Worm (Caenorhabditis elegans) whole organism, L4 larva: ENCODE measurements around the gene nhr-141.

Experiments
- R02D3.7 ChIP-seq: fragments of 150-350 bp; sonication (generic microtip); optimal IDR thresholded peaks from 3 replicates; lab custom pipeline; 2014; ENCODE audit warnings: missing biosample characterization, missing genetic modification characterization
- Y48G9A.11 ChIP-seq: fragments of 200-800 bp; sonication (Bioruptor generic); IDR thresholded peaks from 2 replicates; pipeline ENCODE4 v1.3.6; 2022; ENCODE audit warnings: missing genetic modification reagents, missing genetic modification characterization, missing compliant biosample characterization
- Y75B8A.6 ChIP-seq: fragments of 200-800 bp; sonication (Bioruptor generic); IDR thresholded peaks from 2 replicates; pipeline ENCODE4 v1.3.6; 2022; ENCODE audit warnings: missing genetic modification reagents, missing genetic modification characterization, missing compliant biosample characterization
- ZK337.2 ChIP-seq: fragments of 200-800 bp; sonication (Bioruptor generic); IDR thresholded peaks from 2 replicates; pipeline ENCODE4 v1.3.6; 2022; ENCODE audit warnings: missing genetic modification reagents, missing genetic modification characterization, missing compliant biosample characterization
- ZK546.5 ChIP-seq, 2 experiments: sonication (generic microtip); optimal IDR thresholded peaks; 2 replicates each; lab custom pipeline; 2017; ENCODE audit warnings: missing biosample characterization in 2 of 2, missing genetic modification characterization in 2 of 2
- aha-1 ChIP-seq: fragments of 150-350 bp; peaks from one replicate; lab custom pipeline; 2014; ENCODE audit warnings: missing biosample characterization, missing genetic modification characterization
- aly-2 ChIP-seq: sonication (generic microtip); optimal IDR thresholded peaks from 2 replicates; lab custom pipeline; 2018; ENCODE audit warnings: missing biosample characterization, missing genetic modification characterization
- arid-1 ChIP-seq: fragments of 200-800 bp; sonication (Bioruptor generic); conservative IDR thresholded peaks from 2 replicates; pipeline ENCODE4 v1.3.6; 2022; ENCODE audit warnings: missing genetic modification reagents, missing genetic modification characterization, missing compliant biosample characterization
- ceh-28 ChIP-seq: fragments of 150-350 bp; optimal IDR thresholded peaks from 2 replicates; lab custom pipeline; 2014; ENCODE audit warnings: missing biosample characterization, missing genetic modification reagents, missing genetic modification characterization
- ceh-32 ChIP-seq: sonication (generic microtip); optimal IDR thresholded peaks from 2 replicates; lab custom pipeline; 2016; ENCODE audit warnings: mild to moderate bottlenecking, missing genetic modification characterization, missing compliant biosample characterization; ENCODE audit not compliant: poor library complexity
- ceh-82 ChIP-seq: sonication (generic microtip); optimal IDR thresholded peaks from 2 replicates; lab custom pipeline; 2017; ENCODE audit warnings: missing biosample characterization, missing genetic modification characterization
- ctbp-1 ChIP-seq: fragments of 200-800 bp; sonication (Bioruptor generic); IDR thresholded peaks from 2 replicates; pipeline ENCODE4 v1.3.6; 2022; ENCODE audit warnings: missing genetic modification reagents, missing genetic modification characterization, missing compliant biosample characterization
- daf-12 ChIP-seq: fragments of 150-350 bp; optimal IDR thresholded peaks from 2 replicates; lab custom pipeline; 2014; ENCODE audit warnings: missing biosample characterization, missing genetic modification reagents, missing genetic modification characterization
- daf-16 ChIP-seq, 3 experiments: sonication (generic microtip); optimal IDR thresholded peaks; 2 replicates each; lab custom pipeline; 2016 to 2017; ENCODE audit warnings: missing genetic modification characterization in 3 of 3, missing genetic modification reagents in 3 of 3, mild to moderate bottlenecking in 2 of 3, missing compliant biosample characterization in 2 of 3, missing biosample characterization in 1 of 3, moderate library complexity in 1 of 3
- daf-19 ChIP-seq: fragments of 200-800 bp; sonication (Bioruptor generic); conservative IDR thresholded peaks from 2 replicates; pipeline ENCODE4 v1.3.6; 2022; ENCODE audit warnings: missing genetic modification characterization, missing compliant biosample characterization
- dpl-1 ChIP-seq: fragments of 150-350 bp; optimal IDR thresholded peaks from 2 replicates; lab custom pipeline; 2014; ENCODE audit warnings: missing biosample characterization, missing genetic modification reagents, missing genetic modification characterization
- duxl-1 ChIP-seq: sonication (generic microtip); optimal IDR thresholded peaks from 2 replicates; lab custom pipeline; 2016; ENCODE audit warnings: mild to moderate bottlenecking, missing genetic modification characterization, moderate library complexity, missing compliant biosample characterization; ENCODE audit not compliant: poor library complexity
- egl-27 ChIP-seq: sonication (generic microtip); optimal IDR thresholded peaks from 3 replicates; lab custom pipeline; 2017; ENCODE audit warnings: missing biosample characterization, missing genetic modification reagents, missing genetic modification characterization
- fkh-10 ChIP-seq: fragments of 150-350 bp; optimal IDR thresholded peaks from 2 replicates; lab custom pipeline; 2014; ENCODE audit warnings: missing biosample characterization, missing genetic modification reagents, missing genetic modification characterization
- gei-8 ChIP-seq: fragments of 200-800 bp; sonication (Bioruptor generic); optimal IDR thresholded peaks from 2 replicates; lab custom pipeline; 2018; ENCODE audit warnings: mild to moderate bottlenecking, missing genetic modification characterization, missing compliant biosample characterization
- hif-1 ChIP-seq, 2 experiments: sonication (generic microtip); optimal IDR thresholded peaks; 2 replicates each; lab custom pipeline; 2016 to 2017; ENCODE audit warnings: missing compliant biosample characterization in 2 of 2, missing genetic modification characterization in 2 of 2, missing genetic modification reagents in 2 of 2, missing genotype in 2 of 2, mild to moderate bottlenecking in 1 of 2
- hmg-1.1 ChIP-seq: fragments of 200-800 bp; sonication (Bioruptor generic); IDR thresholded peaks from 2 replicates; pipeline ENCODE4 v1.3.6; 2022; ENCODE audit warnings: missing genetic modification reagents, missing genetic modification characterization, missing compliant biosample characterization
- lim-7 ChIP-seq: fragments of 200-800 bp; sonication (Bioruptor generic); IDR thresholded peaks from 2 replicates; pipeline ENCODE4 v1.3.6; 2022; ENCODE audit warnings: missing genetic modification characterization, missing compliant biosample characterization
- lin-1 ChIP-seq: fragments of 200-800 bp; sonication (Bioruptor generic); IDR thresholded peaks from 2 replicates; pipeline ENCODE4 v1.3.6; 2022; ENCODE audit warnings: missing genetic modification reagents, missing genetic modification characterization, missing compliant biosample characterization
- lin-15B ChIP-seq: fragments of 150-350 bp; sonication (generic microtip); optimal IDR thresholded peaks from 3 replicates; lab custom pipeline; 2014; ENCODE audit warnings: missing biosample characterization, missing genetic modification characterization
- lin-38 ChIP-seq: fragments of 200-800 bp; sonication (Bioruptor generic); IDR thresholded peaks from 2 replicates; pipeline ENCODE4 v1.3.6; 2022; ENCODE audit warnings: missing genetic modification reagents, missing genetic modification characterization, missing compliant biosample characterization
- lin-39 ChIP-seq: fragments of 150-350 bp; optimal IDR thresholded peaks from 2 replicates; lab custom pipeline; 2014; ENCODE audit warnings: missing biosample characterization, missing genetic modification reagents, missing genetic modification characterization
- madf-5 ChIP-seq, 2 experiments: fragments of 200-800 bp; sonication (Bioruptor generic); IDR thresholded peaks; 2 replicates each; pipeline ENCODE4 v1.3.6; 2022; ENCODE audit warnings: missing compliant biosample characterization in 2 of 2, missing genetic modification characterization in 2 of 2
- mxl-3 ChIP-seq: fragments of 200-800 bp; sonication (Bioruptor generic); optimal IDR thresholded peaks from 2 replicates; lab custom pipeline; 2018; ENCODE audit warnings: mild to moderate bottlenecking, missing genetic modification characterization, missing compliant biosample characterization
- nhr-10 ChIP-seq: fragments of 150-350 bp; optimal IDR thresholded peaks from 2 replicates; lab custom pipeline; 2014; ENCODE audit warnings: missing biosample characterization, missing genetic modification characterization
- nhr-237 ChIP-seq: sonication (generic microtip); optimal IDR thresholded peaks from 2 replicates; lab custom pipeline; 2017; ENCODE audit warnings: missing biosample characterization, missing genetic modification characterization
- nhr-6 ChIP-seq: fragments of 150-350 bp; optimal IDR thresholded peaks from 2 replicates; lab custom pipeline; 2014; ENCODE audit warnings: missing biosample characterization, missing genetic modification characterization
- rbr-2 ChIP-seq: sonication (generic microtip); optimal IDR thresholded peaks from 2 replicates; lab custom pipeline; 2016; ENCODE audit warnings: missing genotype, missing genetic modification characterization, missing compliant biosample characterization
- saeg-2 ChIP-seq: fragments of 200-800 bp; sonication (Bioruptor generic); IDR thresholded peaks from 2 replicates; pipeline ENCODE4 v1.3.6; 2022; ENCODE audit warnings: missing genetic modification reagents, missing genetic modification characterization, missing compliant biosample characterization
- spr-3 ChIP-seq: fragments of 200-800 bp; sonication (Bioruptor generic); optimal IDR thresholded peaks from 2 replicates; lab custom pipeline; 2018; ENCODE audit warnings: mild to moderate bottlenecking, missing genetic modification characterization, missing compliant biosample characterization
- tra-1 ChIP-seq: fragments of 200-800 bp; sonication (Bioruptor generic); IDR thresholded peaks from 2 replicates; pipeline ENCODE4 v1.3.6; 2022; ENCODE audit warnings: missing genetic modification reagents, missing genetic modification characterization, missing compliant biosample characterization
- unc-62 ChIP-seq, 3 experiments: fragments of 150-350 bp in 1 of 3; sonication (generic microtip); optimal IDR thresholded peaks in 2 of 3; peaks in 1 of 3; 1 replicate in 1 of 3; 2 replicates in 2 of 3; lab custom pipeline; 2014 to 2017; ENCODE audit warnings: missing biosample characterization in 3 of 3, missing genetic modification characterization in 3 of 3, missing genetic modification reagents in 3 of 3, missing genotype in 1 of 3
- zag-1 ChIP-seq: fragments of 150-350 bp; optimal IDR thresholded peaks from 2 replicates; lab custom pipeline; 2014; ENCODE audit warnings: missing biosample characterization, missing genetic modification characterization
- zfp-2 ChIP-seq: sonication (generic microtip); optimal IDR thresholded peaks from 2 replicates; lab custom pipeline; 2016; ENCODE audit warnings: mild to moderate bottlenecking, missing genetic modification characterization, missing compliant biosample characterization
- zip-2 ChIP-seq: fragments of 150-350 bp; optimal IDR thresholded peaks from 2 replicates; lab custom pipeline; 2014; ENCODE audit warnings: missing biosample characterization, missing genetic modification characterization

nhr-141 gene

ce11 chrV:7417018-7417716, 27.3 kb upstream of the nhr-141 start, which contains the start of gene srw-67:
Gene srw-67, plus strand, starts transcription at chrV:7417660.
- TF ChIP-seq tra-1 (GFP tag; lab: Robert Waterston, UW) (no peak), lin-39 (no peak), gei-8 (no peak), Y48G9A.11 (no peak), ceh-32 (tag; lab: Kevin White, UChicago) (no peak), hif-1 (tag; optimal IDR thresholded peaks at IDR 0.05; lab: Kevin White, UChicago) (peak in 1 of 2 experiments; percentile 70), lin-15B (no peak), ZK337.2 (no peak), Y75B8A.6 (no peak), daf-19 (GFP tag; lab: Robert Waterston, UW) (no peak), unc-62 (GFP tag; optimal IDR thresholded peaks at IDR 0.05 in 1 of 2; lab: Kevin White, UChicago) (peak in 1 of 2 experiments; percentile 90), unc-62 (tag; optimal IDR thresholded peaks at IDR 0.05; lab: Kevin White, UChicago) (no peak), saeg-2 (GFP tag; lab: Robert Waterston, UW) (no peak), zag-1 (tag; lab: Kevin White, UChicago) (no peak), lin-1 (GFP tag; lab: Robert Waterston, UW) (no peak), mxl-3 (no peak), aha-1 (peak; percentile 97), ctbp-1 (GFP tag; lab: Robert Waterston, UW) (no peak), duxl-1 (tag; lab: Kevin White, UChicago) (peak; percentile 17)

- no peak for TF ChIP-seq nhr-10
- no peak for TF ChIP-seq lin-39
- no peak for TF ChIP-seq ZK546.5 (tag; optimal IDR thresholded peaks at IDR 0.05; lab: Kevin White, UChicago)
- TF ChIP-seq nhr-6 (tag; lab: Kevin White, UChicago), result no peak
- TF ChIP-seq arid-1, result no peak
- no peak for TF ChIP-seq dpl-1 (GFP tag; lab: Kevin White, UChicago)
- no peak for TF ChIP-seq lim-7
- no peak for TF ChIP-seq rbr-2 (tag; lab: Kevin White, UChicago)
- TF ChIP-seq daf-12 (tag; lab: Kevin White, UChicago), result no peak
- no peak for TF ChIP-seq unc-62 (GFP tag; optimal IDR thresholded peaks at IDR 0.05 in 1 of 2; lab: Kevin White, UChicago)
- TF ChIP-seq unc-62 (tag; optimal IDR thresholded peaks at IDR 0.05; lab: Kevin White, UChicago), result no peak
- no peak for TF ChIP-seq madf-5 (GFP tag; IDR thresholded peaks at IDR 0.05; lab: Robert Waterston, UW)
- no peak for TF ChIP-seq daf-16 (GFP tag; optimal IDR thresholded peaks at IDR 0.05; lab: Kevin White, UChicago)
- no peak for TF ChIP-seq daf-16 (tag; optimal IDR thresholded peaks at IDR 0.05; lab: Kevin White, UChicago)
- no peak for TF ChIP-seq zip-2 (tag; lab: Kevin White, UChicago)
Observed at ce11 chrV:7420162-7420561, 24.3 kb upstream of the nhr-141 start, which contains the start of gene srxa-4. Gene srxa-4, plus strand, starts transcription at chrV:7420462.

ce11 chrV:7424336-7424735, 20.1 kb upstream of the nhr-141 start, which contains the start of gene F18E3.10:
Gene F18E3.10, minus strand, starts transcription at chrV:7424436.
- TF ChIP-seq unc-62 (GFP tag; optimal IDR thresholded peaks at IDR 0.05 in 1 of 2; lab: Kevin White, UChicago) (peak in 1 of 2 experiments; percentile 74), unc-62 (tag; optimal IDR thresholded peaks at IDR 0.05; lab: Kevin White, UChicago) (no peak), lin-38 (GFP tag; lab: Robert Waterston, UW) (no peak)

- no peak for TF ChIP-seq zfp-2 (tag; lab: Kevin White, UChicago)
Observed at ce11 chrV:7426594-7426993, 17.9 kb upstream of the nhr-141 start, which contains the start of gene srw-68. Gene srw-68, minus strand, starts transcription at chrV:7426694.

DNA sequence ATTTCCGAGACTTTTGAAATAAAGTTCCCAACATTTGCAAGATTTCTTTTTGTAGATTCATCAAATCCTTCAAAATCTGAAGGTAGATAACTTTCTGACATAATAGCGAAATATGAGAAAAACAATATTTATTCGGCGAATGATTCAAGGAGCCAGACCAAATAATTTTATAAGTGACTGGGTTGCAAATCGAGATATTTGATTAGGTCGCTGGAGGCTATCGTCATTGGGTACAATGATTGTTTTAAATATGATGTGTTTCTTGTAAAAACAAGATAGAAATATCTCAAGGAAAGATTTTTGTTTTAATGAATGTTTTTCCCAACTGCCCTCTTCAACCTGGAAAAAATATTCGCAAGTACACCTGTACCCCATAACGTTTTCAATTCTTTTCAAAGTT, 15.6 kb upstream of the nhr-141 start, which contains the start of gene srw-69:
srw-69 (minus strand) TSS at position 101 of the 400 bp plus-strand sequence.
- no peak for TF ChIP-seq nhr-237 (tag; lab: Kevin White, UChicago)
- TF ChIP-seq ceh-82 (tag; lab: Kevin White, UChicago), result no peak
- no peak for TF ChIP-seq hmg-1.1 (GFP tag; lab: Robert Waterston, UW)
- no peak for TF ChIP-seq mxl-3
- no peak for TF ChIP-seq duxl-1 (tag; lab: Kevin White, UChicago)
- no peak for TF ChIP-seq daf-12 (tag; lab: Kevin White, UChicago)
- TF ChIP-seq egl-27 (tag; lab: Kevin White, UChicago), result no peak
- TF ChIP-seq spr-3 (GFP tag; lab: Kevin White, UChicago), result no peak
- TF ChIP-seq zfp-2 (tag; lab: Kevin White, UChicago), result no peak
- TF ChIP-seq aly-2 (tag; lab: Kevin White, UChicago), result no peak
- TF ChIP-seq R02D3.7 (tag; lab: Kevin White, UChicago), result no peak
- TF ChIP-seq ceh-28 (tag; lab: Kevin White, UChicago), result no peak
- TF ChIP-seq fkh-10 (GFP tag; lab: Kevin White, UChicago), result no peak
- no peak for TF ChIP-seq aha-1
- TF ChIP-seq nhr-6 (tag; lab: Kevin White, UChicago), result no peak
- TF ChIP-seq, all 104 proteins: peak for 0
